Fruit fly (Drosophila melanogaster) whole organism, wandering third instar larva: ENCODE results near the gene Cyp313a3.

Experiments used
- Dfd ChIP-seq: fragments of >200 bp; optimal IDR thresholded peaks from 2 replicates; lab custom pipeline; 2017; ENCODE audit warnings: missing biosample characterization, missing genetic modification characterization
- HLH106 ChIP-seq: fragments of 200-800 bp; optimal IDR thresholded peaks from 3 replicates; lab custom pipeline; 2019; ENCODE audit warnings: missing biosample characterization, mild to moderate bottlenecking, missing genetic modification characterization, moderate library complexity
- Hnf4 ChIP-seq: fragments of 200-800 bp; sonication (Bioruptor generic); optimal IDR thresholded peaks from 2 replicates; lab custom pipeline; 2016; ENCODE audit warnings: missing biosample characterization, mild to moderate bottlenecking, missing genetic modification characterization
- Hr78 ChIP-seq: fragments of >200 bp; optimal IDR thresholded peaks from 2 replicates; lab custom pipeline; 2017; ENCODE audit warnings: missing biosample characterization, missing genetic modification characterization
- Jra ChIP-seq: sonication (Bioruptor generic); optimal IDR thresholded peaks from 2 replicates; lab custom pipeline; 2016; ENCODE audit warnings: missing biosample characterization, missing genetic modification characterization
- OdsH ChIP-seq: fragments of 200-800 bp; sonication (Bioruptor generic); optimal IDR thresholded peaks from 2 replicates; lab custom pipeline; 2016; ENCODE audit warnings: missing biosample characterization, mild to moderate bottlenecking, missing genetic modification characterization
- brk ChIP-seq: fragments of 200-800 bp; sonication (Bioruptor generic); optimal IDR thresholded peaks from 2 replicates; lab custom pipeline; 2016; ENCODE audit warnings: missing biosample characterization, mild to moderate bottlenecking, missing genetic modification characterization
- ey ChIP-seq: fragments of 200-800 bp; sonication (Bioruptor generic); optimal IDR thresholded peaks from 2 replicates; lab custom pipeline; 2016; ENCODE audit warnings: missing biosample characterization, missing genetic modification characterization
- foxo ChIP-seq, 2 experiments: fragments of 200-800 bp; sonication (Bioruptor generic); optimal IDR thresholded peaks; 2 replicates in 1 of 2; 3 replicates in 1 of 2; lab custom pipeline; 2016 to 2017; ENCODE audit warnings: missing biosample characterization in 2 of 2, missing genetic modification characterization in 2 of 2
- jim ChIP-seq: fragments of 175-275, 200-325 bp; sonication (Bioruptor generic); optimal IDR thresholded peaks from 2 replicates; lab custom pipeline; 2016; ENCODE audit warnings: missing biosample characterization, mild to moderate bottlenecking, missing genetic modification characterization
- lola ChIP-seq: fragments of >200 bp; optimal IDR thresholded peaks from 2 replicates; lab custom pipeline; 2017; ENCODE audit warnings: missing biosample characterization, missing genetic modification characterization
- pan ChIP-seq: fragments of >200 bp; optimal IDR thresholded peaks from 2 replicates; lab custom pipeline; 2017
- sage ChIP-seq: fragments of 200-800 bp; sonication (Bioruptor generic); optimal IDR thresholded peaks from 2 replicates; lab custom pipeline; 2016; ENCODE audit warnings: missing biosample characterization, mild to moderate bottlenecking, missing genetic modification characterization

- TF ChIP-seq Jra (GFP tag; lab: Kevin White, UChicago): no peak
- no peak for TF ChIP-seq ey (GFP tag; lab: Kevin White, UChicago)
- TF ChIP-seq sage (GFP tag; lab: Kevin White, UChicago): no peak
- TF ChIP-seq Hnf4 (GFP tag; lab: Kevin White, UChicago): no peak
- no peak for TF ChIP-seq pan (lab: Kevin White, UChicago)
- TF ChIP-seq Dfd (GFP tag; lab: Kevin White, UChicago): no peak
- no peak for TF ChIP-seq foxo (GFP tag; optimal IDR thresholded peaks at IDR 0.05; lab: Kevin White, UChicago)
- TF ChIP-seq brk (GFP tag; lab: Kevin White, UChicago): no peak
- TF ChIP-seq OdsH (GFP tag; lab: Kevin White, UChicago): no peak
- no peak for TF ChIP-seq jim (GFP tag; lab: Kevin White, UChicago)
- no peak for TF ChIP-seq lola (GFP tag; lab: Kevin White, UChicago)
- no peak for TF ChIP-seq Hr78 (GFP tag; lab: Kevin White, UChicago)
- no peak for TF ChIP-seq HLH106 (tag; lab: Kevin White, UChicago)
These were observed 14.1 kb downstream of the Cyp313a3 start, which contains the start of gene CG17404 for dm6 chr3R:12224919-12225318.
